Fruit fly (Drosophila melanogaster) whole organism, embryonic: ENCODE data around the gene kay.
A peak's percentile ranks its signal among the peaks of the same experiment; 100 is the strongest.

Source experiments
- Atf3 ChIP-seq: fragments of 200-800 bp; sonication (Bioruptor generic); optimal IDR thresholded peaks from 3 replicates; lab custom pipeline; 2016; ENCODE audit warnings: missing biosample characterization, missing genetic modification characterization
- Awh ChIP-seq: fragments of 200-800 bp; sonication (Bioruptor generic); IDR thresholded peaks from 2 replicates; pipeline ENCODE4, ENCODE4 v1.3.6; 2022; ENCODE audit warnings: missing biosample characterization, missing genetic modification characterization
- B-H1 ChIP-seq: fragments of 200-800 bp; sonication (Bioruptor generic); IDR thresholded peaks from 3 replicates; pipeline ENCODE4 v1.3.6; 2022; ENCODE audit warnings: missing biosample characterization, missing genetic modification characterization
- Bteb2 ChIP-seq: fragments of 200-800 bp; sonication (Bioruptor generic); optimal IDR thresholded peaks from 2 replicates; lab custom pipeline; 2016; ENCODE audit warnings: missing biosample characterization, missing genetic modification characterization
- CG10267 ChIP-seq: fragments of 200-800 bp; sonication (Bioruptor generic); optimal IDR thresholded peaks from 2 replicates; lab custom pipeline; 2018; ENCODE audit warnings: missing biosample characterization, mild to moderate bottlenecking, missing genetic modification characterization, moderate library complexity
- CG10274 ChIP-seq: fragments of 200-800 bp; sonication (Bioruptor generic); optimal IDR thresholded peaks from 3 replicates; lab custom pipeline; 2017; ENCODE audit warnings: missing biosample characterization, mild to moderate bottlenecking, missing genetic modification characterization
- CG11695 ChIP-seq: fragments of 200-800 bp; sonication (Bioruptor generic); IDR thresholded peaks from 3 replicates; pipeline ENCODE4 v1.3.6; 2022; ENCODE audit warnings: missing biosample characterization, missing genetic modification characterization
- CG12219 ChIP-seq: fragments of 200-800 bp; sonication (Bioruptor generic); optimal IDR thresholded peaks from 3 replicates; lab custom pipeline; 2018; ENCODE audit warnings: missing biosample characterization, mild to moderate bottlenecking, missing genetic modification characterization
- CG12769 ChIP-seq: fragments of 200-800 bp; sonication (Bioruptor generic); optimal IDR thresholded peaks from 2 replicates; lab custom pipeline; 2019; ENCODE audit warnings: missing biosample characterization, mild to moderate bottlenecking, missing genetic modification characterization, moderate library complexity
- CG16779 ChIP-seq: fragments of 200-800 bp; sonication (Bioruptor generic); IDR thresholded peaks from 2 replicates; pipeline ENCODE4 v1.3.6; 2022; ENCODE audit warnings: missing biosample characterization, missing genetic modification characterization
- CG17829 ChIP-seq: fragments of 200-800 bp; optimal IDR thresholded peaks from 2 replicates; lab custom pipeline; 2019; ENCODE audit warnings: missing biosample characterization, mild to moderate bottlenecking, missing genetic modification characterization, moderate library complexity
- CG17912 ChIP-seq: fragments of 200-800 bp; sonication (Bioruptor generic); optimal IDR thresholded peaks from 2 replicates; lab custom pipeline; 2018; ENCODE audit warnings: missing biosample characterization, mild to moderate bottlenecking, missing genetic modification characterization
- CG18476 ChIP-seq: fragments of 200-800 bp; sonication (Bioruptor generic); optimal IDR thresholded peaks from 2 replicates; lab custom pipeline; 2016; ENCODE audit warnings: missing biosample characterization, mild to moderate bottlenecking, missing genetic modification characterization
- CG18599 ChIP-seq: fragments of 200-800 bp; sonication (Bioruptor generic); optimal IDR thresholded peaks from 3 replicates; lab custom pipeline; 2017; ENCODE audit warnings: missing biosample characterization, missing genetic modification characterization, mild to moderate bottlenecking, moderate library complexity, missing genetic modification reagents
- CG33557 ChIP-seq: fragments of 200-800 bp; sonication (Bioruptor generic); optimal IDR thresholded peaks from 2 replicates; lab custom pipeline; 2019; ENCODE audit warnings: missing biosample characterization, mild to moderate bottlenecking, missing genetic modification characterization, moderate library complexity
- CG8281 ChIP-seq: fragments of 200-800 bp; sonication (Bioruptor generic); optimal IDR thresholded peaks from 2 replicates; lab custom pipeline; 2018; ENCODE audit warnings: missing biosample characterization, mild to moderate bottlenecking, missing genetic modification characterization, moderate library complexity
- CG9609 ChIP-seq: fragments of 200-800 bp; sonication (Bioruptor generic); optimal IDR thresholded peaks from 3 replicates; lab custom pipeline; 2016; ENCODE audit warnings: missing biosample characterization, missing genetic modification characterization
- Eip74EF ChIP-seq, 2 experiments: fragments of 200-800 bp in 1 of 2; fragments of >200 bp in 1 of 2; sonication (Bioruptor generic) in 1 of 2; optimal IDR thresholded peaks; 2 replicates each; lab custom pipeline; 2017 to 2019; ENCODE audit warnings: missing biosample characterization in 2 of 2, missing genetic modification characterization in 2 of 2, mild to moderate bottlenecking in 1 of 2, moderate library complexity in 1 of 2
- H2.0 ChIP-seq: fragments of 200-800 bp; sonication (Bioruptor generic); IDR thresholded peaks from 2 replicates; pipeline ENCODE4 v1.3.6; 2022; ENCODE audit warnings: missing biosample characterization, missing genetic modification characterization
- Hr3 ChIP-seq: fragments of 200-800 bp; sonication (Bioruptor generic); optimal IDR thresholded peaks from 3 replicates; lab custom pipeline; 2016; ENCODE audit warnings: missing biosample characterization, missing genetic modification characterization
- Hr78 ChIP-seq, 2 experiments: fragments of 200-800 bp in 1 of 2; fragments of >200 bp in 1 of 2; sonication (Bioruptor generic) in 1 of 2; optimal IDR thresholded peaks; 2 replicates each; lab custom pipeline; 2017 to 2019; ENCODE audit warnings: missing biosample characterization in 2 of 2, missing genetic modification characterization in 2 of 2, mild to moderate bottlenecking in 1 of 2, moderate library complexity in 1 of 2
- Lpt ChIP-seq: fragments of >200 bp; optimal IDR thresholded peaks from 2 replicates; lab custom pipeline; 2018; ENCODE audit warnings: missing biosample characterization, missing genetic modification characterization
- MTF-1 ChIP-seq: fragments of 200-800 bp; sonication (Bioruptor generic); optimal IDR thresholded peaks from 2 replicates; lab custom pipeline; 2018; ENCODE audit warnings: missing biosample characterization, mild to moderate bottlenecking, missing genetic modification characterization, borderline replicate concordance
- Med ChIP-seq: fragments of 200-800 bp; sonication (Bioruptor generic); peaks from one replicate; lab custom pipeline; 2016; ENCODE audit warnings: missing biosample characterization, missing genetic modification characterization, mild to moderate bottlenecking, inconsistent platforms, moderate library complexity
- NFAT ChIP-seq: fragments of 200-800 bp; sonication (Bioruptor generic); IDR thresholded peaks from 2 replicates; pipeline ENCODE4 v1.3.6; 2022; ENCODE audit warnings: missing biosample characterization, missing genetic modification characterization
- Oaz ChIP-seq: fragments of 200-800 bp; sonication (Bioruptor generic); IDR thresholded peaks from 2 replicates; pipeline ENCODE4 v1.3.6; 2022; ENCODE audit warnings: missing biosample characterization, missing genetic modification characterization
- Opbp ChIP-seq: fragments of 200-800 bp; sonication (Bioruptor generic); IDR thresholded peaks from 3 replicates; pipeline ENCODE4 v1.3.6; 2022; ENCODE audit warnings: missing biosample characterization, missing genetic modification characterization; ENCODE audit not compliant: partially characterized antibody
- Poxn ChIP-seq: fragments of 200-800 bp; sonication (Bioruptor generic); IDR thresholded peaks from 2 replicates; pipeline ENCODE4 v1.3.6; 2022; ENCODE audit warnings: missing biosample characterization, missing genetic modification characterization
- ac ChIP-seq: fragments of 200-800 bp; sonication (Bioruptor generic); optimal IDR thresholded peaks from 3 replicates; lab custom pipeline; 2017; ENCODE audit warnings: missing biosample characterization, mild to moderate bottlenecking, missing genetic modification characterization
- ase ChIP-seq: fragments of 200-800 bp; sonication (Bioruptor generic); IDR thresholded peaks from 3 replicates; pipeline ENCODE4 v1.3.6; 2022; ENCODE audit warnings: missing biosample characterization, missing genetic modification characterization
- bab2 ChIP-seq: fragments of 200-800 bp; sonication (Bioruptor generic); optimal IDR thresholded peaks from 2 replicates; lab custom pipeline; 2016; ENCODE audit warnings: missing biosample characterization, missing genetic modification characterization
- exex ChIP-seq: fragments of 200-800 bp; sonication (Bioruptor generic); optimal IDR thresholded peaks from 4 replicates; lab custom pipeline; 2018; ENCODE audit warnings: missing biosample characterization, mild to moderate bottlenecking, missing genetic modification characterization, moderate library complexity
- gfzf ChIP-seq: fragments of 200-800 bp; sonication (Bioruptor generic); optimal IDR thresholded peaks from 2 replicates; lab custom pipeline; 2016; ENCODE audit warnings: missing biosample characterization, mild to moderate bottlenecking, missing genetic modification characterization, moderate library complexity
- grau ChIP-seq: fragments of 200-800 bp; optimal IDR thresholded peaks from 3 replicates; lab custom pipeline; 2019; ENCODE audit warnings: missing biosample characterization, mild to moderate bottlenecking, missing genetic modification characterization, moderate library complexity
- hb ChIP-seq: fragments of 200-800 bp; sonication (Bioruptor generic); IDR thresholded peaks from 3 replicates; pipeline ENCODE4 v1.3.6; 2022; ENCODE audit warnings: missing biosample characterization, missing genetic modification characterization; ENCODE audit not compliant: partially characterized antibody
- her ChIP-seq: fragments of 200-800 bp; sonication (Bioruptor generic); optimal IDR thresholded peaks from 2 replicates; lab custom pipeline; 2016; ENCODE audit warnings: missing biosample characterization, missing genetic modification characterization
- ken ChIP-seq: fragments of 200-800 bp; sonication (Bioruptor generic); IDR thresholded peaks from 3 replicates; pipeline ENCODE4 v1.3.6; 2022; ENCODE audit warnings: missing biosample characterization, missing genetic modification characterization
- klu ChIP-seq: fragments of 200-800 bp; sonication (Bioruptor generic); IDR thresholded peaks from 2 replicates; pipeline ENCODE4 v1.3.6; 2022; ENCODE audit warnings: missing biosample characterization, missing genetic modification characterization
- lilli ChIP-seq: fragments of 200-800 bp; sonication (Bioruptor generic); optimal IDR thresholded peaks from 3 replicates; lab custom pipeline; 2016; ENCODE audit warnings: missing biosample characterization, missing genetic modification characterization
- lmd ChIP-seq: fragments of 200-800 bp; sonication (Bioruptor generic); IDR thresholded peaks from 2 replicates; pipeline ENCODE4 v1.3.6; 2022; ENCODE audit warnings: missing biosample characterization, missing genetic modification characterization
- lov ChIP-seq, 2 experiments: fragments of 200-800 bp in 1 of 2; fragments of >200 bp in 1 of 2; sonication (Bioruptor generic) in 1 of 2; IDR thresholded peaks in 1 of 2; optimal IDR thresholded peaks in 1 of 2; 2 replicates in 1 of 2; 3 replicates in 1 of 2; pipeline versions ENCODE4 v1.3.6 to Lab custom; 2017 to 2022; ENCODE audit warnings: missing biosample characterization in 1 of 2, missing genetic modification characterization in 1 of 2
- odd ChIP-seq: fragments of 200-800 bp; sonication (Bioruptor generic); optimal IDR thresholded peaks from 2 replicates; lab custom pipeline; 2017; ENCODE audit warnings: missing biosample characterization, mild to moderate bottlenecking, missing genetic modification characterization
- pzg ChIP-seq: fragments of 200-800 bp; sonication (Bioruptor generic); optimal IDR thresholded peaks from 3 replicates; lab custom pipeline; 2018; ENCODE audit warnings: missing biosample characterization, mild to moderate bottlenecking, missing genetic modification characterization, moderate library complexity
- repo ChIP-seq: fragments of 200-800 bp; sonication (Bioruptor generic); optimal IDR thresholded peaks from 2 replicates; lab custom pipeline; 2016; ENCODE audit warnings: missing biosample characterization, missing genetic modification characterization
- tgo ChIP-seq: fragments of 200-800 bp; sonication (Bioruptor generic); IDR thresholded peaks from 3 replicates; pipeline ENCODE4 v1.3.6; 2022; ENCODE audit warnings: missing biosample characterization, missing genetic modification characterization
- tio ChIP-seq: fragments of 200-800 bp; sonication (Bioruptor generic); optimal IDR thresholded peaks from 2 replicates; lab custom pipeline; 2017; ENCODE audit warnings: missing biosample characterization, missing genetic modification characterization, inconsistent platforms
- unpg ChIP-seq: fragments of 200-800 bp; sonication (Bioruptor generic); optimal IDR thresholded peaks from 3 replicates; lab custom pipeline; 2018; ENCODE audit warnings: missing biosample characterization, mild to moderate bottlenecking, missing genetic modification characterization, moderate library complexity
- wor ChIP-seq: fragments of 200-800 bp; sonication (Bioruptor generic); IDR thresholded peaks from 2 replicates; pipeline ENCODE4 v1.3.6; 2022; ENCODE audit warnings: missing biosample characterization, missing genetic modification characterization
- yki ChIP-seq: fragments of >200 bp; optimal IDR thresholded peaks from 3 replicates; lab custom pipeline; 2018
- zfh1 ChIP-seq: fragments of 200-800 bp; sonication (Bioruptor generic); IDR thresholded peaks from 3 replicates; pipeline ENCODE4 v1.3.6; 2022; ENCODE audit warnings: missing biosample characterization, missing genetic modification characterization

Gene kay

DNA sequence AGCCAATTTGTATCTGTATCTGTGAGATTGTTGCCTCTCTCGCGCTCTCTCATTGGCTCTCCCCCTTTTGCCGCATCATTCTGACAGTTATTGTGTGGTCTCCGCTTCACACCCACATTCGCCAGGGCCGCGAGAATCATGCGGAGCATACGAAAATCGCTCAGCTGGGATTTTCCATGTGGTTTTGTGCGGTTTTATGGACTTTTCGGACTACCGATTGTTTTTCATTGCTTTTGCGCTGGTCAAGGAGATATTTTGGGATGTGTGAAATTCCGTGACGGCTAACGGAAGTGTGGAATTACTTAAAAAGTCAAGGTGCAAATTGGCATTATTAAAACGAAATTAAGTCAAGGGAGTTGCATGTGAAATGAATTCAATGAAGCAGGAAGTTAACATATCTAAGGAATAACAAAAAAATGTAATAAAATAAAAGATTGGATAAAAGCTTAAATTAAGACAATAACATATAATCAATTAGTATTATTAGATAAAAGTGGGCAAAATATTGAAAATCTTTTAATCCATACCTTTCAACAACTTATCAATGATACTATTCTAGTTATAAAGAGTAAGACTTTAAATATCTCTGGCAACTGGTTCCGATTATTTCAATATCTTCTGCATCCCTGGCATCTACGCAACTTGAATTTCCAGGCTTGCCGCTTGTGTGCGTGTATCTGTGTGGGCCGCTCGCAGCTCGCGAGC lies 6.4 kb downstream of the kay start (continued):
- TF ChIP-seq repo (GFP tag; lab: Kevin White, UChicago): no peak
- peak; percentile 32; the same call in 1 of the 3 replicates for TF ChIP-seq zfh1
- TF ChIP-seq CG9609: no peak
- TF ChIP-seq CG10267 (tag; lab: Kevin White, UChicago): peak; percentile 27
- no peak for TF ChIP-seq grau (tag; lab: Kevin White, UChicago)
- no peak for TF ChIP-seq ac
- TF ChIP-seq Oaz (GFP tag; lab: Robert Waterston, UW): no peak
- TF ChIP-seq pzg (GFP tag; lab: Kevin White, UChicago): peak; percentile 4
- TF ChIP-seq CG12769 (tag; lab: Kevin White, UChicago): no peak
- no peak for TF ChIP-seq Bteb2 (GFP tag; lab: Kevin White, UChicago)
- no peak for TF ChIP-seq Opbp (GFP tag; lab: Robert Waterston, UW)
- no peak for TF ChIP-seq hb (GFP tag; lab: Robert Waterston, UW)
- no peak for TF ChIP-seq CG17829 (tag; lab: Kevin White, UChicago)
- TF ChIP-seq CG8281 (tag; lab: Kevin White, UChicago): no peak
- TF ChIP-seq odd (GFP tag; lab: Kevin White, UChicago): peak; percentile 13
- TF ChIP-seq B-H1 (GFP tag; lab: Robert Waterston, UW): no peak
- TF ChIP-seq ken: peak; percentile 39; the same call in 1 of the 3 replicates
- no peak for TF ChIP-seq Lpt (GFP tag; lab: Kevin White, UChicago)
- no peak for TF ChIP-seq ase
- TF ChIP-seq tio: peak; percentile 62
- peak; percentile 56; the same call in 1 of the 2 replicates for TF ChIP-seq lmd (GFP tag; lab: Robert Waterston, UW)
- no peak for TF ChIP-seq lov (optimal IDR thresholded peaks at IDR 0.05; lab: Kevin White, UChicago)
- no peak for TF ChIP-seq lov (GFP tag; IDR thresholded peaks at IDR 0.05; lab: Robert Waterston, UW)
- TF ChIP-seq Awh: no peak
- TF ChIP-seq yki (lab: Kevin White, UChicago): peak; percentile 59
- TF ChIP-seq CG18476: no peak
- TF ChIP-seq CG11695 (GFP tag; lab: Robert Waterston, UW): no peak
- TF ChIP-seq Atf3 (GFP tag; lab: Kevin White, UChicago): no peak
- TF ChIP-seq tgo: no peak
- TF ChIP-seq CG18599 (GFP tag; lab: Kevin White, UChicago): peak; percentile 17
- peak; percentile 35; the same call in 1 of the 2 replicates for TF ChIP-seq H2.0 (GFP tag; lab: Robert Waterston, UW)
- no peak for TF ChIP-seq CG33557 (GFP tag; lab: Kevin White, UChicago)
- TF ChIP-seq Hr78 (GFP tag; optimal IDR thresholded peaks at IDR 0.05; lab: Kevin White, UChicago): no peak
- no peak for TF ChIP-seq exex
- TF ChIP-seq her: no peak
- no peak for TF ChIP-seq CG16779 (GFP tag; lab: Robert Waterston, UW)
- no peak for TF ChIP-seq wor (GFP tag; lab: Robert Waterston, UW)
- no peak for TF ChIP-seq gfzf
- no peak for TF ChIP-seq unpg (GFP tag; lab: Kevin White, UChicago)
- TF ChIP-seq bab2 (GFP tag; lab: Kevin White, UChicago): no peak
- TF ChIP-seq Med (GFP tag; lab: Kevin White, UChicago): peak; percentile 24
- peak; percentile 15 for TF ChIP-seq CG10274 (GFP tag; lab: Kevin White, UChicago)
- TF ChIP-seq klu (GFP tag; lab: Robert Waterston, UW): no peak
- no peak for TF ChIP-seq MTF-1 (GFP tag; lab: Kevin White, UChicago)
- TF ChIP-seq Eip74EF (GFP tag; optimal IDR thresholded peaks at IDR 0.05; lab: Kevin White, UChicago): no peak
- TF ChIP-seq CG17912 (GFP tag; lab: Kevin White, UChicago): no peak
- peak; percentile 75 for TF ChIP-seq NFAT (GFP tag; lab: Robert Waterston, UW)
- TF ChIP-seq Poxn (GFP tag; lab: Robert Waterston, UW): no peak
- peak; percentile 24 for TF ChIP-seq Hr3 (GFP tag; lab: Kevin White, UChicago)
- no peak for TF ChIP-seq CG12219 (GFP tag; lab: Kevin White, UChicago)
- peak; percentile 20 for TF ChIP-seq lilli (GFP tag; lab: Kevin White, UChicago)
